Worm (Caenorhabditis elegans) whole organism, midembryonic: ENCODE data around the gene T07D4.2.

Source experiments
- T22C8.4 ChIP-seq: fragments of 200-800 bp; sonication (Bioruptor generic); IDR thresholded peaks from 2 replicates; pipeline ENCODE4 v1.3.6; 2022; ENCODE audit warnings: missing genetic modification characterization, missing compliant biosample characterization
- cog-1 ChIP-seq: sonication (generic microtip); optimal IDR thresholded peaks from 2 replicates; lab custom pipeline; 2016; ENCODE audit warnings: missing genetic modification characterization, missing compliant biosample characterization
- flt-1 ChIP-seq: fragments of 200-800 bp; sonication (Bioruptor generic); IDR thresholded peaks from 2 replicates; pipeline ENCODE4 v1.3.6; 2022; ENCODE audit warnings: missing genetic modification characterization, missing compliant biosample characterization
- klf-2 ChIP-seq: fragments of 200-800 bp; sonication (Bioruptor generic); conservative IDR thresholded peaks from 2 replicates; pipeline ENCODE4 v1.3.6; 2022; ENCODE audit warnings: missing genetic modification reagents, missing genetic modification characterization, missing compliant biosample characterization
- med-1 ChIP-seq: sonication (generic microtip); optimal IDR thresholded peaks from 2 replicates; lab custom pipeline; 2017; ENCODE audit warnings: missing genetic modification characterization, mild to moderate bottlenecking, missing compliant biosample characterization, antibody characterized with exemption, missing genetic modification reagents; ENCODE audit not compliant: insufficient read depth
- ref-1 ChIP-seq: fragments of 200-800 bp; sonication (Bioruptor generic); conservative IDR thresholded peaks from 2 replicates; pipeline ENCODE4 v1.3.6; 2022; ENCODE audit warnings: missing genetic modification reagents, missing genetic modification characterization, missing compliant biosample characterization
- tab-1 ChIP-seq: fragments of 200-800 bp; sonication (Bioruptor generic); IDR thresholded peaks from 2 replicates; pipeline ENCODE4 v1.3.6; 2022; ENCODE audit warnings: missing genetic modification characterization, missing compliant biosample characterization
- ztf-23 ChIP-seq: fragments of 200-800 bp; sonication (Bioruptor generic); IDR thresholded peaks from 2 replicates; pipeline ENCODE4 v1.3.6; 2022; ENCODE audit warnings: missing genetic modification reagents, missing genetic modification characterization, missing compliant biosample characterization
- ztf-29 ChIP-seq: fragments of 200-800 bp; sonication (Bioruptor generic); IDR thresholded peaks from 2 replicates; pipeline ENCODE4 v1.3.6; 2022; ENCODE audit warnings: missing genetic modification reagents, missing genetic modification characterization, missing compliant biosample characterization

- TF ChIP-seq flt-1 (GFP tag; lab: Robert Waterston, UW) (no peak), T22C8.4 (GFP tag; lab: Robert Waterston, UW) (no peak), klf-2 (no peak), tab-1 (GFP tag; lab: Robert Waterston, UW) (no peak), ztf-23 (no peak), cog-1 (tag; lab: Kevin White, UChicago) (no peak), med-1 (GFP tag; lab: Kevin White, UChicago) (no peak), ref-1 (GFP tag; lab: Robert Waterston, UW) (no peak), ztf-29 (GFP tag; lab: Robert Waterston, UW) (no peak)
Observed at ce11 chrII:8912523-8913017, 38.8 kb upstream of the T07D4.2 start.
